Fruit fly (Drosophila melanogaster) S2 (cell line): ENCODE results near the gene CG11617.

Experiments
- CG8478 ChIP-seq: fragments of >200 bp; optimal IDR thresholded peaks from 2 replicates; lab custom pipeline; 2018
- CTCF ChIP-seq, 2 experiments: fragments of >200 bp; optimal IDR thresholded peaks; 2 replicates each; lab custom pipeline; 2018

dm6 chr2L:246656-247340 is 39.7 kb upstream of the CG11617 start:
- TF ChIP-seq CG8478: no peak
- TF ChIP-seq CTCF (optimal IDR thresholded peaks at IDR 0.05; lab: Kevin White, UChicago): no peak
